Worm (Caenorhabditis elegans) whole organism, young adult: Measurements from ENCODE around the gene mmaa-1.
A peak's percentile ranks its signal among the peaks of the same experiment; 100 is the strongest.

Experiments
- F22D6.2 ChIP-seq: sonication (generic microtip); optimal IDR thresholded peaks from 2 replicates; lab custom pipeline; 2016; ENCODE audit warnings: mild to moderate bottlenecking, missing genetic modification characterization, missing compliant biosample characterization
- K12H6.12 ChIP-seq: fragments of 200-800 bp; sonication (Bioruptor generic); optimal IDR thresholded peaks from 2 replicates; lab custom pipeline; 2018; ENCODE audit warnings: mild to moderate bottlenecking, missing genetic modification characterization, missing compliant biosample characterization
- Y53G8AR.9 ChIP-seq: fragments of 200-800 bp; sonication (Bioruptor generic); conservative IDR thresholded peaks from 2 replicates; pipeline ENCODE4 v1.3.6; 2022; ENCODE audit warnings: missing genetic modification reagents, missing genetic modification characterization, missing compliant biosample characterization
- ZK185.1 ChIP-seq: sonication (generic microtip); optimal IDR thresholded peaks from 2 replicates; lab custom pipeline; 2016; ENCODE audit warnings: mild to moderate bottlenecking, missing genetic modification characterization, missing compliant biosample characterization; ENCODE audit not compliant: poor library complexity, severe bottlenecking
- attf-3 ChIP-seq: fragments of 200-800 bp; sonication (Bioruptor generic); conservative IDR thresholded peaks from 2 replicates; pipeline ENCODE4 v1.3.6; 2022; ENCODE audit warnings: missing genetic modification reagents, missing genetic modification characterization, missing compliant biosample characterization
- attf-5 ChIP-seq: fragments of 200-800 bp; sonication (Bioruptor generic); optimal IDR thresholded peaks from 2 replicates; lab custom pipeline; 2018; ENCODE audit warnings: mild to moderate bottlenecking, missing genetic modification characterization, missing compliant biosample characterization
- cebp-1 ChIP-seq, 2 experiments: fragments of 200-800 bp in 1 of 2; sonication (Bioruptor generic) in 1 of 2; sonication (generic microtip) in 1 of 2; IDR thresholded peaks in 1 of 2; optimal IDR thresholded peaks in 1 of 2; 2 replicates each; pipeline versions ENCODE4 v1.3.6 to Lab custom; 2017 to 2022; ENCODE audit warnings: missing compliant biosample characterization in 2 of 2, missing genetic modification characterization in 2 of 2, mild to moderate bottlenecking in 1 of 2, missing genetic modification reagents in 1 of 2, moderate library complexity in 1 of 2
- ceh-100 ChIP-seq: fragments of 200-800 bp; sonication (Bioruptor generic); IDR thresholded peaks from 2 replicates; pipeline ENCODE4 v1.3.6; 2022; ENCODE audit warnings: missing genetic modification reagents, missing genetic modification characterization, missing compliant biosample characterization
- ceh-27 ChIP-seq: fragments of 200-800 bp; sonication (Bioruptor generic); optimal IDR thresholded peaks from 2 replicates; lab custom pipeline; 2018; ENCODE audit warnings: mild to moderate bottlenecking, missing genetic modification characterization, moderate library complexity, missing compliant biosample characterization
- ceh-79 ChIP-seq: sonication (generic microtip); optimal IDR thresholded peaks from 2 replicates; lab custom pipeline; 2017; ENCODE audit warnings: mild to moderate bottlenecking, missing genetic modification characterization, missing compliant biosample characterization
- chd-7 ChIP-seq: sonication (generic microtip); optimal IDR thresholded peaks from 2 replicates; lab custom pipeline; 2016; ENCODE audit warnings: mild to moderate bottlenecking, missing genetic modification characterization, moderate library complexity, missing compliant biosample characterization
- dox-1 ChIP-seq: fragments of 200-800 bp; sonication (Bioruptor generic); IDR thresholded peaks from 2 replicates; pipeline ENCODE4 v1.3.6; 2022; ENCODE audit warnings: missing genetic modification reagents, missing genetic modification characterization, missing compliant biosample characterization
- dpff-1 ChIP-seq: sonication (generic microtip); optimal IDR thresholded peaks from 2 replicates; lab custom pipeline; 2017; ENCODE audit warnings: mild to moderate bottlenecking, missing genetic modification characterization, missing compliant biosample characterization
- dpl-1 ChIP-seq: fragments of 150-350 bp; optimal IDR thresholded peaks from 2 replicates; lab custom pipeline; 2014; ENCODE audit warnings: missing biosample characterization, missing genetic modification reagents, missing genetic modification characterization
- efl-1 ChIP-seq: fragments of 150-350 bp; optimal IDR thresholded peaks from 2 replicates; lab custom pipeline; 2014; ENCODE audit warnings: missing biosample characterization, missing genetic modification reagents, missing genetic modification characterization
- let-607 ChIP-seq, 2 experiments: fragments of 200-800 bp in 1 of 2; sonication (Bioruptor generic) in 1 of 2; sonication (generic microtip) in 1 of 2; optimal IDR thresholded peaks; 2 replicates each; lab custom pipeline; 2016 to 2018; ENCODE audit warnings: mild to moderate bottlenecking in 2 of 2, missing compliant biosample characterization in 2 of 2, missing genetic modification characterization in 2 of 2, moderate library complexity in 2 of 2, missing genotype in 1 of 2
- lin-35 ChIP-seq, 3 experiments: fragments of 150-350 bp in 2 of 3; sonication (generic microtip) in 1 of 3; optimal IDR thresholded peaks; 2 replicates each; lab custom pipeline; 2014 to 2018; ENCODE audit warnings: missing biosample characterization in 3 of 3, missing genetic modification characterization in 3 of 3, missing genetic modification reagents in 3 of 3
- lin-54 ChIP-seq: fragments of 200-800 bp; sonication (Bioruptor generic); optimal IDR thresholded peaks from 2 replicates; lab custom pipeline; 2018; ENCODE audit warnings: mild to moderate bottlenecking, missing genetic modification characterization, missing compliant biosample characterization
- lsl-1 ChIP-seq: fragments of 200-800 bp; sonication (Bioruptor generic); optimal IDR thresholded peaks from 2 replicates; lab custom pipeline; 2018; ENCODE audit warnings: mild to moderate bottlenecking, missing genetic modification characterization, moderate library complexity, missing compliant biosample characterization
- madf-10 ChIP-seq: sonication (generic microtip); optimal IDR thresholded peaks from 2 replicates; lab custom pipeline; 2016; ENCODE audit warnings: mild to moderate bottlenecking, missing genetic modification characterization, missing compliant biosample characterization
- madf-8 ChIP-seq: fragments of 200-800 bp; sonication (Bioruptor generic); conservative IDR thresholded peaks from 2 replicates; pipeline ENCODE4 v1.3.6; 2022; ENCODE audit warnings: missing genetic modification reagents, missing genetic modification characterization, missing compliant biosample characterization
- mcd-1 ChIP-seq: fragments of 200-800 bp; sonication (Bioruptor generic); IDR thresholded peaks from 2 replicates; pipeline ENCODE4 v1.3.6; 2022; ENCODE audit warnings: missing genetic modification reagents, missing genetic modification characterization, missing compliant biosample characterization
- mxl-1 ChIP-seq: sonication (generic microtip); optimal IDR thresholded peaks from 2 replicates; lab custom pipeline; 2016; ENCODE audit warnings: missing genetic modification characterization, missing compliant biosample characterization
- nhr-80 ChIP-seq: sonication (generic microtip); optimal IDR thresholded peaks from 2 replicates; lab custom pipeline; 2016; ENCODE audit warnings: missing genetic modification characterization, missing compliant biosample characterization
- pha-4 ChIP-seq: fragments of 150-350 bp; sonication (generic microtip); optimal IDR thresholded peaks from 2 replicates; lab custom pipeline; 2014; ENCODE audit warnings: missing biosample characterization, missing genetic modification reagents, missing genetic modification characterization
- rpc-1 ChIP-seq, 2 experiments: fragments of 150-350 bp in 1 of 2; sonication (generic microtip) in 1 of 2; optimal IDR thresholded peaks; 2 replicates each; lab custom pipeline; 2014 to 2018; ENCODE audit warnings: missing biosample characterization in 1 of 2, missing genetic modification characterization in 1 of 2, missing genetic modification reagents in 1 of 2, missing genotype in 1 of 2
- snpc-1.3 ChIP-seq: sonication (generic microtip); optimal IDR thresholded peaks from 2 replicates; lab custom pipeline; 2017; ENCODE audit warnings: missing genetic modification characterization, mild to moderate bottlenecking, missing compliant biosample characterization, antibody characterized with exemption, moderate library complexity, missing genotype, missing genetic modification reagents; ENCODE audit not compliant: insufficient read depth
- snpc-3.4 ChIP-seq: sonication (generic microtip); optimal IDR thresholded peaks from 2 replicates; lab custom pipeline; 2017; ENCODE audit warnings: missing genetic modification characterization, mild to moderate bottlenecking, missing compliant biosample characterization, antibody characterized with exemption, moderate library complexity, missing genotype, missing genetic modification reagents
- snpc-4 ChIP-seq, 5 experiments: fragments of 150-350 bp in 1 of 5; sonication (generic microtip) in 4 of 5; optimal IDR thresholded peaks; 2 replicates each; lab custom pipeline; 2014 to 2018; ENCODE audit warnings: missing genetic modification characterization in 5 of 5, missing biosample characterization in 3 of 5, antibody characterized with exemption in 2 of 5, mild to moderate bottlenecking in 2 of 5, missing compliant biosample characterization in 2 of 5, missing genotype in 2 of 5, moderate library complexity in 2 of 5, missing genetic modification reagents in 1 of 5
- tbp1 ChIP-seq: fragments of 200-800 bp; sonication (Bioruptor generic); optimal IDR thresholded peaks from 2 replicates; lab custom pipeline; 2018; ENCODE audit warnings: mild to moderate bottlenecking, missing genetic modification characterization, missing compliant biosample characterization
- xnd-1 ChIP-seq: sonication (generic microtip); optimal IDR thresholded peaks from 2 replicates; lab custom pipeline; 2016; ENCODE audit warnings: missing genotype, missing genetic modification reagents, missing genetic modification characterization, missing compliant biosample characterization
- zfh-2 ChIP-seq: fragments of 200-800 bp; sonication (Bioruptor generic); conservative IDR thresholded peaks from 2 replicates; pipeline ENCODE4 v1.3.6; 2022; ENCODE audit warnings: missing genetic modification reagents, missing genetic modification characterization, missing compliant biosample characterization

Gene mmaa-1

ce11 chrII:7073537-7073913 is 27.4 kb downstream of the mmaa-1 start, which contains the start of gene kat-1:
TSS of gene kat-1 (plus strand) at chrII:7073814.
- TF ChIP-seq dox-1 (GFP tag; lab: Robert Waterston, UW) (0 out of 2 replicates have a peak, but pooled peaks have one; percentile 4), dpff-1 (no peak), snpc-3.4 (tag; lab: Kevin White, UChicago) (no peak), xnd-1 (tag; lab: Kevin White, UChicago) (no peak), efl-1 (GFP tag; lab: Kevin White, UChicago) (no peak), madf-10 (no peak), ceh-79 (tag; lab: Kevin White, UChicago) (no peak), dpl-1 (no peak)
- TF ChIP-seq, all 124 proteins: peak for 1

- TF ChIP-seq mcd-1 (GFP tag; lab: Robert Waterston, UW) = peak; percentile 69
- peak in 1 of 3 experiments; percentile 28 for TF ChIP-seq lin-35 (GFP tag; optimal IDR thresholded peaks at IDR 0.05; lab: Kevin White, UChicago)
- peak; percentile 26 for TF ChIP-seq lsl-1 (GFP tag; lab: Kevin White, UChicago)
- no peak for TF ChIP-seq snpc-4 (GFP tag; optimal IDR thresholded peaks at IDR 0.05; lab: Kevin White, UChicago)
- peak in 1 of 4 experiments; percentile 5 for TF ChIP-seq snpc-4 (tag; optimal IDR thresholded peaks at IDR 0.05; lab: Kevin White, UChicago)
- TF ChIP-seq pha-4 (tag; lab: Kevin White, UChicago) = no peak
- no peak for TF ChIP-seq rpc-1 (optimal IDR thresholded peaks at IDR 0.05; lab: Kevin White, UChicago)
- TF ChIP-seq rpc-1 (tag; optimal IDR thresholded peaks at IDR 0.05; lab: Kevin White, UChicago) = no peak
- peak; percentile 18 for TF ChIP-seq lin-54 (GFP tag; lab: Kevin White, UChicago)
- peak; percentile 12 for TF ChIP-seq tbp1 (GFP tag; lab: Kevin White, UChicago)
- peak; percentile 21 for TF ChIP-seq attf-5 (GFP tag; lab: Kevin White, UChicago)
- no peak for TF ChIP-seq cebp-1 (GFP tag; IDR thresholded peaks at IDR 0.05; lab: Robert Waterston, UW)
- TF ChIP-seq cebp-1 (tag; optimal IDR thresholded peaks at IDR 0.05; lab: Kevin White, UChicago) = peak; percentile 11
- TF ChIP-seq zfh-2 = no peak
- no peak for TF ChIP-seq F22D6.2 (tag; lab: Kevin White, UChicago)
- TF ChIP-seq let-607 (tag; optimal IDR thresholded peaks at IDR 0.05; lab: Kevin White, UChicago) = peak in 1 of 2 experiments; percentile 40
- TF ChIP-seq ceh-27 (GFP tag; lab: Kevin White, UChicago) = peak; percentile 67
- no peak for TF ChIP-seq madf-8 (GFP tag; lab: Robert Waterston, UW)
- TF ChIP-seq ZK185.1 (tag; lab: Kevin White, UChicago) = peak; percentile 24
- TF ChIP-seq snpc-1.3 = peak; percentile 21
- TF ChIP-seq mxl-1 (tag; lab: Kevin White, UChicago) = no peak
- peak; percentile 11 for TF ChIP-seq chd-7 (tag; lab: Kevin White, UChicago)
- TF ChIP-seq ceh-100 (GFP tag; lab: Robert Waterston, UW) = peak; percentile 87
- TF ChIP-seq attf-3 (GFP tag; lab: Robert Waterston, UW) = peak; percentile 46; the same call in 1 of the 2 replicates
- peak; percentile 75 for TF ChIP-seq nhr-80 (tag; lab: Kevin White, UChicago)
- TF ChIP-seq K12H6.12 (tag; lab: Kevin White, UChicago) = peak; percentile 56
- TF ChIP-seq Y53G8AR.9 (GFP tag; lab: Robert Waterston, UW) = 0 out of 2 replicates have a peak, but pooled peaks have one; percentile 12
- TF ChIP-seq, all 124 proteins: peak for 18
These were observed 28.1 kb downstream of the mmaa-1 start for ce11 chrII:7072590-7073536.
